Fruit fly (Drosophila melanogaster) whole organism: ENCODE measurements around the gene CG31445.

Source experiments
- CG8478 ChIP-seq: fragments of >200 bp; optimal IDR thresholded peaks from 2 replicates; lab custom pipeline; 2018; ENCODE audit warnings: inconsistent platforms
- Dll ChIP-seq: fragments of >200 bp; optimal IDR thresholded peaks from 2 replicates; lab custom pipeline; 2017
- EcR ChIP-seq, 2 experiments: fragments of >200 bp; optimal IDR thresholded peaks; 2 replicates each; lab custom pipeline; 2017; ENCODE audit warnings: missing biosample characterization in 2 of 2, missing genetic modification characterization in 2 of 2, missing genetic modification reagents in 2 of 2
- usp ChIP-seq: fragments of >200 bp; optimal IDR thresholded peaks from 2 replicates; lab custom pipeline; 2017; ENCODE audit warnings: missing biosample characterization, missing genetic modification characterization, mixed read lengths

dm6 chr3R:29277009-29277408 is 32.4 kb upstream of the CG31445 start:
- no peak for TF ChIP-seq EcR (GFP tag; optimal IDR thresholded peaks at IDR 0.05; lab: Kevin White, UChicago)
- TF ChIP-seq Dll = no peak
- TF ChIP-seq usp (GFP tag; lab: Kevin White, UChicago) = no peak
- TF ChIP-seq CG8478 = no peak
